Fruit fly (Drosophila melanogaster): Measurements from ENCODE around the gene tctn.

tctn gene

dm6 chr2L:6169119-6169518, 38.7 kb upstream of the tctn start:
- TF ChIP-seq lz (GFP tag; optimal IDR thresholded peaks at IDR 0.05) (no peak), CG6163 (GFP tag; IDR thresholded peaks at IDR 0.05) (0 out of 3 replicates have a peak, but pooled peaks have one; percentile 20), CG6276 (GFP tag; optimal IDR thresholded peaks at IDR 0.05) (no peak), ss (GFP tag; optimal IDR thresholded peaks at IDR 0.05) (peak in 1 of 2 experiments; percentile 84), eg (GFP tag; IDR thresholded peaks at IDR 0.05) (0 out of 3 replicates have a peak, but pooled peaks have one; percentile 6), Ets21C (GFP tag; optimal IDR thresholded peaks at IDR 0.05) (no peak), CG32006 (GFP tag; optimal IDR thresholded peaks at IDR 0.05) (peak; percentile 35), CG3032 (tag; optimal IDR thresholded peaks at IDR 0.05) (no peak)

dm6 chr2L:6165686-6166085, 35.2 kb upstream of the tctn start:
- TF ChIP-seq fd85E (GFP tag; optimal IDR thresholded peaks at IDR 0.05) (no peak), topi (GFP tag; optimal IDR thresholded peaks at IDR 0.05) (peak; percentile 85), CG1621 (tag; optimal IDR thresholded peaks at IDR 0.05) (peak; percentile 67), cyc (GFP tag; optimal IDR thresholded peaks at IDR 0.05) (peak; percentile 76), achi (GFP tag; optimal IDR thresholded peaks at IDR 0.05) (peak; percentile 61), CG7368 (GFP tag; optimal IDR thresholded peaks at IDR 0.05) (peak; percentile 57), CG6854 (GFP tag; optimal IDR thresholded peaks at IDR 0.05) (no peak), CG6808 (GFP tag; optimal IDR thresholded peaks at IDR 0.05) (peak; percentile 48), CG8119 (GFP tag; IDR thresholded peaks at IDR 0.05) (no peak), CG8632 (GFP tag; optimal IDR thresholded peaks at IDR 0.05) (peak; percentile 75), Ets96B (tag; optimal IDR thresholded peaks at IDR 0.05) (peak; percentile 82), Sox14 (GFP tag; optimal IDR thresholded peaks at IDR 0.05) (peak; percentile 80), CG8319 (GFP tag; optimal IDR thresholded peaks at IDR 0.05) (peak; percentile 53), spab (GFP tag; optimal IDR thresholded peaks at IDR 0.05) (peak; percentile 66), CG3032 (tag; optimal IDR thresholded peaks at IDR 0.05) (peak; percentile 75), Hr39 (GFP tag; optimal IDR thresholded peaks at IDR 0.05) (peak; percentile 84), Sox102F (GFP tag; optimal IDR thresholded peaks at IDR 0.05) (peak; percentile 77), vri (GFP tag; optimal IDR thresholded peaks at IDR 0.05) (peak; percentile 65), CG9139 (GFP tag; optimal IDR thresholded peaks at IDR 0.05) (no peak), CG6276 (GFP tag; optimal IDR thresholded peaks at IDR 0.05) (no peak), dsx (GFP tag; optimal IDR thresholded peaks at IDR 0.05; ENCODE audit: poor library complexity, severe bottlenecking) (peak; percentile 52), Hr38 (GFP tag; optimal IDR thresholded peaks at IDR 0.05) (no peak), acj6 (GFP tag; optimal IDR thresholded peaks at IDR 0.05) (peak; percentile 71), CG6792 (GFP tag; optimal IDR thresholded peaks at IDR 0.05) (peak; percentile 83), pdm3 (GFP tag; optimal IDR thresholded peaks at IDR 0.05) (peak; percentile 69), dac (GFP tag; optimal IDR thresholded peaks at IDR 0.05) (no peak), Ets21C (GFP tag; optimal IDR thresholded peaks at IDR 0.05) (peak; percentile 60), CG15336 (GFP tag; IDR thresholded peaks at IDR 0.05) (no peak), svp (GFP tag) (peak; percentile 90), Met (GFP tag; optimal IDR thresholded peaks at IDR 0.05) (peak; percentile 78), lz (GFP tag; optimal IDR thresholded peaks at IDR 0.05) (peak; percentile 77), esn (GFP tag; optimal IDR thresholded peaks at IDR 0.05) (peak; percentile 80), Blimp-1 (GFP tag; optimal IDR thresholded peaks at IDR 0.05) (peak; percentile 6), CG10631 (GFP tag; optimal IDR thresholded peaks at IDR 0.05) (peak; percentile 73), CG16779 (tag; optimal IDR thresholded peaks at IDR 0.05) (peak; percentile 3), Sox15 (GFP tag; optimal IDR thresholded peaks at IDR 0.05) (peak; percentile 68), ss (GFP tag; optimal IDR thresholded peaks at IDR 0.05) (peak; percentile 52 to 69), fkh (GFP tag; optimal IDR thresholded peaks at IDR 0.05) (no peak), Hr4 (GFP tag; optimal IDR thresholded peaks at IDR 0.05) (no peak), net (GFP tag; optimal IDR thresholded peaks at IDR 0.05) (peak; percentile 49), CG32006 (GFP tag; optimal IDR thresholded peaks at IDR 0.05) (no peak), CG11902 (GFP tag; optimal IDR thresholded peaks at IDR 0.05) (peak; percentile 74), CG34406 (GFP tag; optimal IDR thresholded peaks at IDR 0.05) (peak; percentile 67), CG31627 (GFP tag; optimal IDR thresholded peaks at IDR 0.05) (peak; percentile 76), CG3919 (GFP tag; optimal IDR thresholded peaks at IDR 0.05) (peak; percentile 75), CG6163 (GFP tag; IDR thresholded peaks at IDR 0.05) (peak; percentile 67; the same call in 2 of the 3 replicates), CG4318 (GFP tag; optimal IDR thresholded peaks at IDR 0.05) (no peak), Eip93F (GFP tag; optimal IDR thresholded peaks at IDR 0.05) (no peak)
